Fruit fly (Drosophila melanogaster): Measurements from ENCODE around the gene Ptp61F.

Gene Ptp61F

DNA sequence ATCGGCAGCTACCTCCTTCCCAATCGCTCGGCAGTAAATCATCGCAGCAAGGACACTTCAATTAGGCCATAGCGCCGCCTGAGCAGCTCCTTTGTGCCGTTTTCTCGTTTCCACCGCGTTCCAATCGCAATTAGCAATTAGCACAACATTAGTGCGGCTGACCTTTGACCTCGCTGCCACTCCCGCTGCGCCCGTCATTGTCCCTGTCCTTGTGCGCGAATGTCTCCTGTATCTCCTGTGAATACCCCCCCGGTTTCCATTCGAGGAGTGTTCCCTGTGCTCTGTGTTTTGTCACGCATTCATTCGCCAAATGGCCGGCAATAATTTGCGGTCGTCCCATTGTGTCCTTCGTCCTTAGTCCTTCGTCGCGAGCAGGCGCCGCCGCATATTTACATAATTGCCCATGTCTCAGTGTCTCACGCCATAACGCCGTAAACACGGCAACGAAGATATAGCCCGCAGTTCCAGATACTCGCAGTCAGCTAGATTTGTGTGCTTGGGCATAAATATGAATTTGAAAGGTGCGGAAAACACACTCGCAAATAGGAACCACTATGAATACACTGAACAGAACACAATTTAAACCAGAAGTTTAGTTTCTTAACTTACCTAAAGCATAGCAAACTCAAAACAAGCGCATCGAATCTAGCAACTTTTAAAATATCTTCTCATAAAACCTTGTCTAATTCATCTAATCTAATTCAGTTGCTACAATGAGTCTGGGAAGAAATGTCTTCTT, 64.5 kb downstream of the Ptp61F start, which contains the start of gene CG9168:
CG9168 (plus strand) TSS at position 689 of the 739 bp plus-strand sequence.
- TF ChIP-seq dac (GFP tag; optimal IDR thresholded peaks at IDR 0.05) (no peak), OdsH (GFP tag; optimal IDR thresholded peaks at IDR 0.05) (no peak), ss (GFP tag; optimal IDR thresholded peaks at IDR 0.05) (peak in 1 of 2 experiments; percentile 17)

DNA sequence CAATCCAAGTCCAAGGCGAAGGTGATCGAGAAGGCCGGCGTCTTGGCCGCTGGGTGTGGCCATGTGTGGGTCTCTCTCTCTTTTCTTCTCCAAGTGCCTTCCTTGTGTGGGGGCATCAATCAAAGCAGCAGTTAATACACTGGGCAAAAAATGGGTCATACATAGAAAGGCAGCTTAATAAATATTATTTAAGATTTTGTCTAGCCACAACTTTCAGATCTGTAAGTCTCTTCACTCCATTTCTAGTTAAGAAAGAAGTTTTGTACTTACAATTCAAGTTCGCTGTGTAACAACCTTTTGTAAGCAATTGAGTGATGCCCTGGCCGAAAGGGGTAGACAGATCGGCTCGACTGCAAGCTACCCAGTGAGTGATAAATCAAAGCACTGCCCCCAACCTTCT, 67.0 kb downstream of the Ptp61F start:
- TF ChIP-seq OdsH (GFP tag; optimal IDR thresholded peaks at IDR 0.05) (no peak), cyc (GFP tag; optimal IDR thresholded peaks at IDR 0.05) (peak; percentile 72), pdm3 (GFP tag; optimal IDR thresholded peaks at IDR 0.05) (no peak), Gug (GFP tag; IDR thresholded peaks at IDR 0.05) (no peak), Blimp-1 (GFP tag; optimal IDR thresholded peaks at IDR 0.05) (no peak), vri (GFP tag; optimal IDR thresholded peaks at IDR 0.05) (no peak), dsx (GFP tag; optimal IDR thresholded peaks at IDR 0.05; ENCODE audit: poor library complexity, severe bottlenecking) (peak; percentile 11), eg (GFP tag; IDR thresholded peaks at IDR 0.05) (no peak), net (GFP tag; optimal IDR thresholded peaks at IDR 0.05) (no peak), lz (GFP tag; optimal IDR thresholded peaks at IDR 0.05) (peak; percentile 16), Eip75B (GFP tag; optimal IDR thresholded peaks at IDR 0.05) (peak; percentile 29), CG11762 (GFP tag; optimal IDR thresholded peaks at IDR 0.05; ENCODE audit: insufficient read depth) (peak; percentile 16), achi (GFP tag; optimal IDR thresholded peaks at IDR 0.05) (peak; percentile 44), spab (GFP tag; optimal IDR thresholded peaks at IDR 0.05) (no peak), CG16779 (tag; optimal IDR thresholded peaks at IDR 0.05) (no peak), Ets96B (tag; optimal IDR thresholded peaks at IDR 0.05) (peak; percentile 18), Eip78C (GFP tag) (peak; percentile 84), svp (GFP tag) (peak; percentile 91), CG6163 (GFP tag; IDR thresholded peaks at IDR 0.05) (peak; percentile 44; the same call in 1 of the 3 replicates), CG7368 (GFP tag; optimal IDR thresholded peaks at IDR 0.05) (peak; percentile 14), CG4318 (GFP tag; optimal IDR thresholded peaks at IDR 0.05) (no peak), CG3919 (GFP tag; optimal IDR thresholded peaks at IDR 0.05) (peak; percentile 52), CG8119 (GFP tag; IDR thresholded peaks at IDR 0.05) (no peak), CG8319 (GFP tag; optimal IDR thresholded peaks at IDR 0.05) (peak; percentile 16), CG11902 (GFP tag; optimal IDR thresholded peaks at IDR 0.05) (peak; percentile 44), CG10669 (GFP tag; optimal IDR thresholded peaks at IDR 0.05) (peak; percentile 16), topi (GFP tag; optimal IDR thresholded peaks at IDR 0.05) (peak; percentile 68), CG1621 (tag; optimal IDR thresholded peaks at IDR 0.05) (no peak)

DNA sequence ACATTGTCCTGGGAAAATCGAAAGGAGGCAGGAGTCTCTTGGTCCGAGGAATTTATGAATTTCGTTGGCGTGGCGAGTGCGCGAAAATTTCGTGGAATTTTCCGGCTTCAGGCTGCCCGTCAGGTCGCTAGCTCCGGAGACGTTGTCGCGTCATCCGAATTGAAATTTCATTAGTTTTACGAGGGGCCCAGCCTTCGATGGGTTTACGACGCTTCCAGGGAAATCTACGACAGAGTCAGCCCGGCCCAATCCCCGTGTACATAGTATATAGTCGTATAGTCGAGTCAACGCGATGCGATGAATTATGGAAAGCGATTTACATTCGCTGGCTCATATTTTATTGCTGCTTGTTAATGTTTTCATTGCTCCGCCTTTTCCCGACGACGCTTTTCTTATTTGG, 70.5 kb downstream of the Ptp61F start:
- TF ChIP-seq Sox102F (GFP tag; optimal IDR thresholded peaks at IDR 0.05) (no peak), CG15336 (GFP tag; IDR thresholded peaks at IDR 0.05) (no peak), Hr39 (GFP tag; optimal IDR thresholded peaks at IDR 0.05) (no peak), cyc (GFP tag; optimal IDR thresholded peaks at IDR 0.05) (no peak), svp (GFP tag) (peak; percentile 31)

DNA sequence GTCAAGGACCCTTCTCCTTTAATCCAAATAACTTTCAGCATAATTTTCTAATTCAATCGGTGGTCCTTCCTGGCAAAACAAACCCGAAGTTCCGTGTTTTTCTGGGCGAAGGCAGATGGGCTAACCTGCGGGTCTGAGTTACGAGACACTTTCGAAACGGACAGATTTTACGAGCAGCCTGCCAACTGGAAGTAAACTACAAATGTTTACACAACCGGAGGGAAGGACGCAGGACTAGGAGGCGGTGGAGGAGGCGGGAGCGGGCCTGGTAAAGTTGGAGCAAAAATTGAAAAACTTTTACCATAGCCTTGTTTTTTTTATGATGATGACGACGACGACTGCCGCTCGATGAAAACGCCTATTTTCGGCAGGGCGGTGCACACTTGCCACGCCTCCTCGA, 72.9 kb downstream of the Ptp61F start:
- TF ChIP-seq CG6163 (GFP tag; IDR thresholded peaks at IDR 0.05) (no peak), CG9139 (GFP tag; optimal IDR thresholded peaks at IDR 0.05) (no peak), fkh (GFP tag; optimal IDR thresholded peaks at IDR 0.05) (no peak), Sox14 (GFP tag; optimal IDR thresholded peaks at IDR 0.05) (no peak), acj6 (GFP tag; optimal IDR thresholded peaks at IDR 0.05) (no peak), CG11902 (GFP tag; optimal IDR thresholded peaks at IDR 0.05) (no peak), svp (GFP tag) (no peak), CG8119 (GFP tag; IDR thresholded peaks at IDR 0.05) (no peak), Sox102F (GFP tag; optimal IDR thresholded peaks at IDR 0.05) (no peak), eg (GFP tag; IDR thresholded peaks at IDR 0.05) (no peak), CG11294 (GFP tag; IDR thresholded peaks at IDR 0.05) (no peak), CG7368 (GFP tag; optimal IDR thresholded peaks at IDR 0.05) (no peak), CG8632 (GFP tag; optimal IDR thresholded peaks at IDR 0.05) (no peak), CG4318 (GFP tag; optimal IDR thresholded peaks at IDR 0.05) (no peak), topi (GFP tag; optimal IDR thresholded peaks at IDR 0.05) (no peak), Hr39 (GFP tag; optimal IDR thresholded peaks at IDR 0.05) (no peak), Eip93F (GFP tag; optimal IDR thresholded peaks at IDR 0.05) (no peak), CG6792 (GFP tag; optimal IDR thresholded peaks at IDR 0.05) (no peak), CG8319 (GFP tag; optimal IDR thresholded peaks at IDR 0.05) (no peak)
